Fruit fly (Drosophila melanogaster): ENCODE results near the gene CG32161.

DNA sequence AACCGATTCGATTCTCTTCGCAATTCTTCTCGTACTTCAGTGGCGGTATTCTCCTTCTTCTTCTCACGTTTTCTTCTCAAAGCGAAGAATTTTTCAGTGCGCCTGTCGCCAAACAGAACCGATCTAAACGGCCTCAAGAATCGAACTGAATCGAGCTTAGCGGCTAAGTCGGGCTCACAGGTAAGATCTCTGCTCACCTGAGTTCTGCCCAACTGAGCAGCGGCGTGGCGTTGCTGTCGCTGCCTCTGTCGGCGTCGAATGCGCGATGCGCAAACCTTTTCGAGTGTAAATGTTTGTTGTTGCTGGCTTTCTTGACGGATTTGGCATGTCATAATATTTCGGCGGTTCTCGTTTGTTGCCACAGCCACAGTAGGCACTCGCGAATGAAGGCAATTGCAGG, 34.1 kb upstream of the CG32161 start:
- TF ChIP-seq ttk (optimal IDR thresholded peaks at IDR 0.05): no peak
- TF ChIP-seq insv (optimal IDR thresholded peaks at IDR 0.05): no peak
- no peak for TF ChIP-seq psq (optimal IDR thresholded peaks at IDR 0.05)
- TF ChIP-seq Sin3A (optimal IDR thresholded peaks at IDR 0.05): no peak
- TF ChIP-seq Myc (optimal IDR thresholded peaks at IDR 0.05): no peak
- TF ChIP-seq h (optimal IDR thresholded peaks at IDR 0.05): no peak

Data from Kc167 (cell line).